Worm (Caenorhabditis elegans): Measurements from ENCODE around the gene F44F4.10.
A peak's percentile ranks its signal among the peaks of the same experiment; 100 is the strongest.

F44F4.10 gene

ce11 chrII:10870698-10871097 lies 46.4 kb downstream of the F44F4.10 start:
- TF ChIP-seq C38D4.7 (GFP tag; optimal IDR thresholded peaks at IDR 0.05) = no peak
- no peak for TF ChIP-seq F13H6.1 (tag; optimal IDR thresholded peaks at IDR 0.05)

DNA sequence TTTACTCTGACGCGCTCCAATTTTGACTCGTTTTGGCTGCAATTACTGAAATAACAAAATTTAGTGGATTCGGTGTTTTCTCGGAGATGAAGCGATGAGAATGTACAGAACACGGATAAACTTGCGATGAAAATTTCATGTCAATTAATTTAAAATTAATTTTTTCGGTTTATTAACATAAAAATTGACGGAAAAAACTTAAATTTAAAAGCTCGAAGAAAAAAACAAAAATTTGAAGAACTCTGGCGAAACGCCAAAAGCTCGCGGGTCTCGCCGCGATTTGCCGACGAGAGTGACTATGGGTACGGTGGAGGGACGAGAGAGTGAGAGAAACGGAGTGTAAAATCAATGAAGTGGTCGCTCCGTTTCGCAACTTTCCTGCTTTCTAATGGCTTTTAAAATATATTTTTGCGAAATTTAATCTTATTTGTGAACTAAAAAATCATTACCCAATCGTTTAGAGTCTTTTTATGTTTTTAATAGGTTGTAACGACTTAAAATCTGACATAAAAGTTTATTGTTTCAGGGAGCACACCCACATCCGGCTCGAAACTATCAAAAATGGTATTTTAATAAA lies 48.3 kb downstream of the F44F4.10 start, which contains the start of the genes gmps-1 and cap-2:
TSS of gene gmps-1 (minus strand) at position 51 of the 577 bp plus-strand sequence.
TSS of gene cap-2 (plus strand) at position 527 of the 577 bp plus-strand sequence.
- TF ChIP-seq tbx-2 (tag; optimal IDR thresholded peaks at IDR 0.05) (peak; percentile 80), ref-2 (tag; optimal IDR thresholded peaks at IDR 0.05) (no peak), lim-6 (tag; optimal IDR thresholded peaks at IDR 0.05) (no peak), ceh-34 (tag; optimal IDR thresholded peaks at IDR 0.05) (peak; percentile 71), ceh-19 (GFP tag; optimal IDR thresholded peaks at IDR 0.05) (no peak), sdc-2 (tag; optimal IDR thresholded peaks at IDR 0.05) (no peak), pqm-1 (tag; optimal IDR thresholded peaks at IDR 0.05) (no peak), pha-4 (tag; optimal IDR thresholded peaks at IDR 0.05) (no peak), fkh-6 (tag; optimal IDR thresholded peaks at IDR 0.05) (no peak), che-1 (tag; optimal IDR thresholded peaks at IDR 0.05) (no peak), ceh-14 (tag; optimal IDR thresholded peaks at IDR 0.05) (peak; percentile 40), C38D4.7 (GFP tag; optimal IDR thresholded peaks at IDR 0.05) (no peak), ztf-16 (tag; optimal IDR thresholded peaks at IDR 0.05) (peak; percentile 11), fax-1 (tag; optimal IDR thresholded peaks at IDR 0.05) (no peak), pag-3 (tag; optimal IDR thresholded peaks at IDR 0.05; ENCODE audit: borderline replicate concordance) (no peak), pat-9 (tag; optimal IDR thresholded peaks at IDR 0.05) (peak; percentile 9), zip-5 (tag; optimal IDR thresholded peaks at IDR 0.05) (no peak), nhr-232 (tag; optimal IDR thresholded peaks at IDR 0.05) (no peak), tbx-7 (tag; optimal IDR thresholded peaks at IDR 0.05) (no peak), ets-4 (tag; optimal IDR thresholded peaks at IDR 0.05) (peak; percentile 22), pax-1 (tag; optimal IDR thresholded peaks at IDR 0.05) (peak; percentile 56), odd-2 (tag; optimal IDR thresholded peaks at IDR 0.05) (no peak), fkh-10 (GFP tag; optimal IDR thresholded peaks at IDR 0.05) (no peak), nfya-1 (tag; optimal IDR thresholded peaks at IDR 0.05) (peak; percentile 95), sox-2 (GFP tag; IDR thresholded peaks at IDR 0.05) (no peak; the same call in 1 of the 2 replicates), hlh-13 (GFP tag; optimal IDR thresholded peaks at IDR 0.05) (no peak), ceh-48 (tag; optimal IDR thresholded peaks at IDR 0.05) (peak; percentile 98), unc-42 (tag; optimal IDR thresholded peaks at IDR 0.05) (peak; percentile 69), nhr-11 (tag; optimal IDR thresholded peaks at IDR 0.05) (no peak), ceh-9 (tag; optimal IDR thresholded peaks at IDR 0.05) (no peak), elt-4 (tag; optimal IDR thresholded peaks at IDR 0.05) (no peak), ceh-18 (tag; optimal IDR thresholded peaks at IDR 0.05) (peak; percentile 76), ceh-45 (GFP tag; IDR thresholded peaks at IDR 0.05) (no peak), lin-11 (tag; optimal IDR thresholded peaks at IDR 0.05) (peak; percentile 6), dmd-4 (tag; optimal IDR thresholded peaks at IDR 0.05; ENCODE audit: borderline replicate concordance) (no peak), syd-9 (tag; optimal IDR thresholded peaks at IDR 0.05) (no peak), K02D7.2 (tag; optimal IDR thresholded peaks at IDR 0.05) (no peak), mec-3 (tag; optimal IDR thresholded peaks at IDR 0.05; ENCODE audit: borderline replicate concordance) (no peak), hlh-30 (tag; optimal IDR thresholded peaks at IDR 0.05; ENCODE audit: insufficient read depth) (no peak), pros-1 (tag; optimal IDR thresholded peaks at IDR 0.05) (no peak), F13H6.1 (tag; optimal IDR thresholded peaks at IDR 0.05) (no peak), unc-86 (tag; optimal IDR thresholded peaks at IDR 0.05) (peak; percentile 30), ceh-24 (tag; optimal IDR thresholded peaks at IDR 0.05) (no peak), Y22D7AL.16 (tag; optimal IDR thresholded peaks at IDR 0.05) (no peak), unc-3 (GFP tag; conservative IDR thresholded peaks at IDR 0.05) (peak; percentile 53; the same call in 1 of the 2 replicates), unc-3 (tag; optimal IDR thresholded peaks at IDR 0.05) (no peak), eyg-1 (tag; optimal IDR thresholded peaks at IDR 0.05) (peak; percentile 5), ceh-30 (tag; optimal IDR thresholded peaks at IDR 0.05) (no peak), hlh-6 (tag; optimal IDR thresholded peaks at IDR 0.05) (no peak), ceh-2 (tag; optimal IDR thresholded peaks at IDR 0.05) (peak; percentile 2), ceh-31 (tag; optimal IDR thresholded peaks at IDR 0.05) (peak; percentile 78)
